Fruit fly (Drosophila melanogaster) whole organism, wandering third instar larva: ENCODE results near the gene CG4009.

Experiments used
- CG9705 ChIP-seq: fragments of 200-800 bp; sonication (Bioruptor generic); optimal IDR thresholded peaks from 2 replicates; lab custom pipeline; 2018; ENCODE audit warnings: missing biosample characterization, mild to moderate bottlenecking, missing genetic modification characterization
- CrebA ChIP-seq: fragments of 200-800 bp; sonication (Bioruptor generic); optimal IDR thresholded peaks from 2 replicates; lab custom pipeline; 2016; ENCODE audit warnings: missing biosample characterization, mild to moderate bottlenecking, missing genetic modification characterization, borderline replicate concordance
- Dfd ChIP-seq: fragments of >200 bp; optimal IDR thresholded peaks from 2 replicates; lab custom pipeline; 2017; ENCODE audit warnings: missing biosample characterization, missing genetic modification characterization
- Dif ChIP-seq: fragments of 200-275, 200-300 bp; sonication (Bioruptor generic); optimal IDR thresholded peaks from 2 replicates; lab custom pipeline; 2018; ENCODE audit warnings: missing biosample characterization, missing genetic modification characterization; ENCODE audit not compliant: partially characterized antibody
- HLH106 ChIP-seq: fragments of 200-800 bp; optimal IDR thresholded peaks from 3 replicates; lab custom pipeline; 2019; ENCODE audit warnings: missing biosample characterization, mild to moderate bottlenecking, missing genetic modification characterization, moderate library complexity
- Hnf4 ChIP-seq: fragments of 200-800 bp; sonication (Bioruptor generic); optimal IDR thresholded peaks from 2 replicates; lab custom pipeline; 2016; ENCODE audit warnings: missing biosample characterization, mild to moderate bottlenecking, missing genetic modification characterization
- Hr78 ChIP-seq: fragments of >200 bp; optimal IDR thresholded peaks from 2 replicates; lab custom pipeline; 2017; ENCODE audit warnings: missing biosample characterization, missing genetic modification characterization
- Hr83 ChIP-seq: fragments of 200-300 bp; sonication (Bioruptor generic); optimal IDR thresholded peaks from 2 replicates; lab custom pipeline; 2016; ENCODE audit warnings: missing biosample characterization, mild to moderate bottlenecking, missing genetic modification characterization, moderate library complexity; ENCODE audit not compliant: poor library complexity, severe bottlenecking
- Jra ChIP-seq: sonication (Bioruptor generic); optimal IDR thresholded peaks from 2 replicates; lab custom pipeline; 2016; ENCODE audit warnings: missing biosample characterization, missing genetic modification characterization
- Mio ChIP-seq: sonication (Bioruptor generic); optimal IDR thresholded peaks from 2 replicates; lab custom pipeline; 2016; ENCODE audit warnings: missing biosample characterization, missing genetic modification characterization
- Myc ChIP-seq: fragments of >200 bp; optimal IDR thresholded peaks from 2 replicates; lab custom pipeline; 2017
- N ChIP-seq: fragments of >200 bp; optimal IDR thresholded peaks from 2 replicates; lab custom pipeline; 2018; ENCODE audit warnings: missing biosample characterization, missing external identifiers, missing genetic modification characterization
- Rel ChIP-seq, 2 experiments: fragments of 200-800 bp; sonication (Bioruptor generic) in 1 of 2; optimal IDR thresholded peaks; 2 replicates in 1 of 2; 3 replicates in 1 of 2; lab custom pipeline; 2016 to 2019; ENCODE audit warnings: mild to moderate bottlenecking in 2 of 2, missing biosample characterization in 2 of 2, missing genetic modification characterization in 2 of 2, moderate library complexity in 1 of 2
- Vsx2 ChIP-seq: fragments of 200-300, 225-300 bp; sonication (Bioruptor generic); optimal IDR thresholded peaks from 2 replicates; lab custom pipeline; 2018; ENCODE audit warnings: missing biosample characterization, missing genetic modification characterization; ENCODE audit not compliant: partially characterized antibody
- brk ChIP-seq: fragments of 200-800 bp; sonication (Bioruptor generic); optimal IDR thresholded peaks from 2 replicates; lab custom pipeline; 2016; ENCODE audit warnings: missing biosample characterization, mild to moderate bottlenecking, missing genetic modification characterization
- dl ChIP-seq, 2 experiments: fragments of 175-275, 200-275 bp in 1 of 2; fragments of 200-275 bp in 1 of 2; sonication (Bioruptor generic); optimal IDR thresholded peaks; lab custom pipeline; 2018; ENCODE audit warnings: mild to moderate bottlenecking in 2 of 2, missing biosample characterization in 2 of 2, missing genetic modification characterization in 2 of 2, moderate library complexity in 2 of 2; ENCODE audit not compliant: partially characterized antibody in 2 of 2, insufficient read depth in 1 of 2
- dmrt93B ChIP-seq: fragments of 200-800 bp; sonication (Bioruptor generic); optimal IDR thresholded peaks from 2 replicates; lab custom pipeline; 2018; ENCODE audit warnings: missing biosample characterization, mild to moderate bottlenecking, missing genetic modification characterization
- dsf ChIP-seq: sonication (Bioruptor generic); optimal IDR thresholded peaks from 2 replicates; lab custom pipeline; 2016; ENCODE audit warnings: missing biosample characterization, missing genetic modification characterization, borderline replicate concordance
- ey ChIP-seq: fragments of 200-800 bp; sonication (Bioruptor generic); optimal IDR thresholded peaks from 2 replicates; lab custom pipeline; 2016; ENCODE audit warnings: missing biosample characterization, missing genetic modification characterization
- foxo ChIP-seq, 2 experiments: fragments of 200-800 bp; sonication (Bioruptor generic); optimal IDR thresholded peaks; 2 replicates in 1 of 2; 3 replicates in 1 of 2; lab custom pipeline; 2016 to 2017; ENCODE audit warnings: missing biosample characterization in 2 of 2, missing genetic modification characterization in 2 of 2
- fru ChIP-seq: fragments of 200-800 bp; sonication (Bioruptor generic); optimal IDR thresholded peaks from 3 replicates; lab custom pipeline; 2016; ENCODE audit warnings: missing biosample characterization, mild to moderate bottlenecking, missing genetic modification characterization
- h ChIP-seq: fragments of 200-800 bp; sonication (Bioruptor generic); optimal IDR thresholded peaks from 3 replicates; lab custom pipeline; 2016; ENCODE audit warnings: missing biosample characterization, mild to moderate bottlenecking, missing genetic modification characterization
- jim ChIP-seq: fragments of 175-275, 200-325 bp; sonication (Bioruptor generic); optimal IDR thresholded peaks from 2 replicates; lab custom pipeline; 2016; ENCODE audit warnings: missing biosample characterization, mild to moderate bottlenecking, missing genetic modification characterization
- pan ChIP-seq: fragments of >200 bp; optimal IDR thresholded peaks from 2 replicates; lab custom pipeline; 2017
- psq ChIP-seq: fragments of 200-800 bp; sonication (Bioruptor generic); optimal IDR thresholded peaks from 3 replicates; lab custom pipeline; 2017; ENCODE audit warnings: missing biosample characterization, mild to moderate bottlenecking, missing genetic modification characterization, moderate library complexity
- rgr ChIP-seq: fragments of 200-800 bp; sonication (Bioruptor generic); optimal IDR thresholded peaks from 3 replicates; lab custom pipeline; 2016; ENCODE audit warnings: missing biosample characterization, mild to moderate bottlenecking, missing genetic modification characterization
- sage ChIP-seq: fragments of 200-800 bp; sonication (Bioruptor generic); optimal IDR thresholded peaks from 2 replicates; lab custom pipeline; 2016; ENCODE audit warnings: missing biosample characterization, mild to moderate bottlenecking, missing genetic modification characterization
- sv ChIP-seq: fragments of 200-800 bp; sonication (Bioruptor generic); optimal IDR thresholded peaks from 3 replicates; lab custom pipeline; 2016; ENCODE audit warnings: missing biosample characterization, missing genetic modification characterization
- tai ChIP-seq: sonication (Bioruptor generic); optimal IDR thresholded peaks from 2 replicates; lab custom pipeline; 2016; ENCODE audit warnings: missing biosample characterization, missing genetic modification characterization
- woc ChIP-seq: sonication (Bioruptor generic); optimal IDR thresholded peaks from 2 replicates; lab custom pipeline; 2016; ENCODE audit warnings: missing biosample characterization, mild to moderate bottlenecking, missing genetic modification characterization

The CG4009 gene

dm6 chr3R:17062705-17063104 lies 26.9 kb upstream of the CG4009 start:
- TF ChIP-seq Dif (GFP tag; lab: Kevin White, UChicago) (peak; percentile 27), Vsx2 (GFP tag; lab: Kevin White, UChicago) (no peak), rgr (GFP tag; lab: Kevin White, UChicago) (no peak)
- TF ChIP-seq, all 38 proteins: peak for 1

dm6 chr3R:17061736-17062371 lies 26.0 kb upstream of the CG4009 start:
- TF ChIP-seq ey (GFP tag; lab: Kevin White, UChicago), result no peak
- no peak for TF ChIP-seq Mio
- no peak for TF ChIP-seq sage (GFP tag; lab: Kevin White, UChicago)
- no peak for TF ChIP-seq N (GFP tag; lab: Kevin White, UChicago)
- TF ChIP-seq Hr83 (GFP tag; lab: Kevin White, UChicago), result peak; percentile 38
- peak; percentile 2 for TF ChIP-seq HLH106 (tag; lab: Kevin White, UChicago)
- TF ChIP-seq Hr78, result no peak
- no peak for TF ChIP-seq Hnf4 (GFP tag; lab: Kevin White, UChicago)
- TF ChIP-seq psq, result peak; percentile 7
- peak; percentile 56 for TF ChIP-seq Dif (GFP tag; lab: Kevin White, UChicago)
- peak; percentile 29 for TF ChIP-seq Vsx2 (GFP tag; lab: Kevin White, UChicago)
- TF ChIP-seq jim (GFP tag; lab: Kevin White, UChicago), result no peak
- TF ChIP-seq h (GFP tag; lab: Kevin White, UChicago), result no peak
- TF ChIP-seq pan (lab: Kevin White, UChicago), result no peak
- TF ChIP-seq Rel (GFP tag; optimal IDR thresholded peaks at IDR 0.05; lab: Kevin White, UChicago), result peak; percentile 61
- no peak for TF ChIP-seq Rel (tag; optimal IDR thresholded peaks at IDR 0.05; lab: Kevin White, UChicago)
- TF ChIP-seq Jra (GFP tag; lab: Kevin White, UChicago), result no peak
- TF ChIP-seq dl (GFP tag; optimal IDR thresholded peaks at IDR 0.05; lab: Kevin White, UChicago; ENCODE audit: insufficient read depth in 1 of 2, partially characterized antibody in 2 of 2), result peak in 1 of 2 experiments; percentile 9
- TF ChIP-seq sv (GFP tag; lab: Kevin White, UChicago), result no peak
- peak; percentile 79 for TF ChIP-seq brk (GFP tag; lab: Kevin White, UChicago)
- TF ChIP-seq dsf (GFP tag; lab: Kevin White, UChicago), result no peak
- TF ChIP-seq tai (GFP tag; lab: Kevin White, UChicago), result no peak
- peak; percentile 32 for TF ChIP-seq fru (GFP tag; lab: Kevin White, UChicago)
- TF ChIP-seq CG9705 (GFP tag; lab: Kevin White, UChicago), result no peak

dm6 chr3R:17060809-17061394 lies 25.1 kb upstream of the CG4009 start:
- TF ChIP-seq dsf (GFP tag; lab: Kevin White, UChicago) (no peak), CrebA (GFP tag; lab: Kevin White, UChicago) (no peak), Mio (no peak), dmrt93B (GFP tag; lab: Kevin White, UChicago) (no peak), Rel (GFP tag; optimal IDR thresholded peaks at IDR 0.05; lab: Kevin White, UChicago) (no peak), Rel (tag; optimal IDR thresholded peaks at IDR 0.05; lab: Kevin White, UChicago) (no peak), psq (no peak), rgr (GFP tag; lab: Kevin White, UChicago) (no peak), Hr83 (GFP tag; lab: Kevin White, UChicago) (no peak), pan (lab: Kevin White, UChicago) (no peak)

- TF ChIP-seq sv (GFP tag; lab: Kevin White, UChicago) (peak; percentile 32), Myc (lab: Kevin White, UChicago) (no peak), ey (GFP tag; lab: Kevin White, UChicago) (peak; percentile 31), woc (GFP tag; lab: Kevin White, UChicago) (peak; percentile 20), fru (GFP tag; lab: Kevin White, UChicago) (peak; percentile 16), foxo (GFP tag; optimal IDR thresholded peaks at IDR 0.05; lab: Kevin White, UChicago) (peak in 1 of 2 experiments; percentile 20), tai (GFP tag; lab: Kevin White, UChicago) (no peak), Dfd (GFP tag; lab: Kevin White, UChicago) (no peak), psq (peak; percentile 12), dl (GFP tag; optimal IDR thresholded peaks at IDR 0.05; lab: Kevin White, UChicago; ENCODE audit: insufficient read depth in 1 of 2, partially characterized antibody in 2 of 2) (no peak)
These were observed 24.4 kb upstream of the CG4009 start for dm6 chr3R:17060244-17060664.
